Fruit fly (Drosophila melanogaster) whole organism, embryonic: ENCODE data around the gene CG42299.

ENCODE experiments used
- Atf-2 ChIP-seq: fragments of 200-800 bp; sonication (Bioruptor generic); optimal IDR thresholded peaks from 2 replicates; lab custom pipeline; 2016; ENCODE audit warnings: missing biosample characterization, missing genetic modification characterization
- Atf6 ChIP-seq: fragments of 200-800 bp; sonication (Bioruptor generic); IDR thresholded peaks from 2 replicates; pipeline ENCODE4 v1.3.6; 2022; ENCODE audit warnings: missing biosample characterization, missing genetic modification characterization
- CG10462 ChIP-seq: fragments of 200-800 bp; sonication (Bioruptor generic); optimal IDR thresholded peaks from 2 replicates; lab custom pipeline; 2016; ENCODE audit warnings: missing biosample characterization, missing genetic modification characterization
- CG11093 ChIP-seq: fragments of 200-800 bp; sonication (Bioruptor generic); IDR thresholded peaks from 3 replicates; pipeline ENCODE4 v1.3.6; 2022; ENCODE audit warnings: missing biosample characterization, missing genetic modification characterization
- CG11456 ChIP-seq: fragments of 200-800 bp; sonication (Bioruptor generic); IDR thresholded peaks from 3 replicates; pipeline ENCODE4 v1.3.6; 2022; ENCODE audit warnings: missing biosample characterization, missing genetic modification characterization
- CG14441 ChIP-seq: fragments of 200-800 bp; sonication (Bioruptor generic); IDR thresholded peaks from 2 replicates; pipeline ENCODE4 v1.3.6; 2022; ENCODE audit warnings: missing biosample characterization, missing genetic modification characterization
- CG17186 ChIP-seq: fragments of 200-800 bp; sonication (Bioruptor generic); optimal IDR thresholded peaks from 3 replicates; lab custom pipeline; 2017; ENCODE audit warnings: missing biosample characterization, missing genetic modification reagents, missing genetic modification characterization
- CG17361 ChIP-seq: fragments of 200-800 bp; sonication (Bioruptor generic); IDR thresholded peaks from 3 replicates; pipeline ENCODE4 v1.3.6; 2022; ENCODE audit warnings: missing biosample characterization, missing genetic modification characterization
- CG17912 ChIP-seq: fragments of 200-800 bp; sonication (Bioruptor generic); optimal IDR thresholded peaks from 2 replicates; lab custom pipeline; 2018; ENCODE audit warnings: missing biosample characterization, mild to moderate bottlenecking, missing genetic modification characterization
- CG18011 ChIP-seq: fragments of 200-800 bp; sonication (Bioruptor generic); optimal IDR thresholded peaks from 2 replicates; lab custom pipeline; 2017; ENCODE audit warnings: missing biosample characterization, missing genetic modification characterization, mild to moderate bottlenecking, moderate library complexity, missing genotype
- CG32532 ChIP-seq: fragments of 200-800 bp; sonication (Bioruptor generic); IDR thresholded peaks from 2 replicates; pipeline ENCODE4 v1.3.6; 2022; ENCODE audit warnings: missing biosample characterization, missing genetic modification characterization
- CG32767 ChIP-seq: fragments of 200-800 bp; sonication (Bioruptor generic); IDR thresholded peaks from 2 replicates; pipeline ENCODE4 v1.3.6; 2022; ENCODE audit warnings: missing biosample characterization, missing genetic modification characterization
- CG3847 ChIP-seq: fragments of 200-800 bp; sonication (Bioruptor generic); IDR thresholded peaks from 2 replicates; pipeline ENCODE4 v1.3.6; 2022; ENCODE audit warnings: missing biosample characterization, missing genetic modification characterization
- CG6683 ChIP-seq: fragments of 200-800 bp; sonication (Bioruptor generic); optimal IDR thresholded peaks from 2 replicates; lab custom pipeline; 2017; ENCODE audit warnings: missing biosample characterization, mild to moderate bottlenecking, missing genetic modification characterization, missing genetic modification reagents
- CG7839 ChIP-seq: fragments of 200-800 bp; sonication (Bioruptor generic); optimal IDR thresholded peaks from 3 replicates; lab custom pipeline; 2018; ENCODE audit warnings: missing biosample characterization, mild to moderate bottlenecking, missing genetic modification characterization, moderate library complexity
- CG7963 ChIP-seq: fragments of 200-800 bp; sonication (Bioruptor generic); IDR thresholded peaks from 3 replicates; pipeline ENCODE4 v1.3.6; 2022; ENCODE audit warnings: missing biosample characterization, missing genetic modification characterization; ENCODE audit not compliant: partially characterized antibody
- CG8089 ChIP-seq: fragments of 200-800 bp; sonication (Bioruptor generic); optimal IDR thresholded peaks from 3 replicates; lab custom pipeline; 2016; ENCODE audit warnings: missing biosample characterization, missing genetic modification characterization
- CG9609 ChIP-seq: fragments of 200-800 bp; sonication (Bioruptor generic); optimal IDR thresholded peaks from 3 replicates; lab custom pipeline; 2016; ENCODE audit warnings: missing biosample characterization, missing genetic modification characterization
- CHES-1-like ChIP-seq: fragments of 200-800 bp; sonication (Bioruptor generic); optimal IDR thresholded peaks from 2 replicates; lab custom pipeline; 2016; ENCODE audit warnings: missing biosample characterization, missing genetic modification characterization
- CkIIα-i1 ChIP-seq: fragments of 200-800 bp; sonication (Bioruptor generic); IDR thresholded peaks from 2 replicates; pipeline ENCODE4 v1.3.6; 2022; ENCODE audit warnings: missing biosample characterization, missing genetic modification characterization
- Deaf1 ChIP-seq: fragments of 200-800 bp; optimal IDR thresholded peaks from 3 replicates; lab custom pipeline; 2019; ENCODE audit warnings: missing biosample characterization, mild to moderate bottlenecking, missing genetic modification characterization, moderate library complexity
- Drgx ChIP-seq: fragments of 200-800 bp; sonication (Bioruptor generic); IDR thresholded peaks from 2 replicates; pipeline ENCODE4 v1.3.6; 2022; ENCODE audit warnings: missing biosample characterization, missing genetic modification characterization
- E2f1 ChIP-seq: fragments of 200-800 bp; sonication (Bioruptor generic); IDR thresholded peaks from 2 replicates; pipeline ENCODE4 v1.3.6; 2022; ENCODE audit warnings: missing biosample characterization, missing genetic modification characterization
- Hr3 ChIP-seq: fragments of 200-800 bp; sonication (Bioruptor generic); optimal IDR thresholded peaks from 3 replicates; lab custom pipeline; 2016; ENCODE audit warnings: missing biosample characterization, missing genetic modification characterization
- Max ChIP-seq: fragments of 200-800 bp; sonication (Bioruptor generic); optimal IDR thresholded peaks from 2 replicates; lab custom pipeline; 2016; ENCODE audit warnings: missing biosample characterization, mild to moderate bottlenecking, missing genetic modification characterization
- Meics ChIP-seq: fragments of 200-800 bp; sonication (Bioruptor generic); optimal IDR thresholded peaks from 2 replicates; lab custom pipeline; 2017; ENCODE audit warnings: missing biosample characterization, mild to moderate bottlenecking, missing genetic modification characterization
- NK7.1 ChIP-seq: fragments of 200-800 bp; sonication (Bioruptor generic); optimal IDR thresholded peaks from 3 replicates; lab custom pipeline; 2016; ENCODE audit warnings: missing biosample characterization, missing genetic modification characterization
- Neu2 ChIP-seq: fragments of 200-800 bp; sonication (Bioruptor generic); optimal IDR thresholded peaks from 3 replicates; lab custom pipeline; 2016; ENCODE audit warnings: missing biosample characterization, missing genetic modification characterization, borderline replicate concordance
- Ptx1 ChIP-seq: fragments of 200-800 bp; sonication (Bioruptor generic); IDR thresholded peaks from 2 replicates; pipeline ENCODE4 v1.3.6; 2022; ENCODE audit warnings: missing biosample characterization, missing genetic modification characterization
- Stat92E ChIP-seq, 3 experiments: fragments of >200 bp in 2 of 3; fragments of 200-800 bp in 1 of 3; sonication (Bioruptor generic) in 1 of 3; optimal IDR thresholded peaks; 2 replicates each; lab custom pipeline; 2017 to 2019; ENCODE audit warnings: missing biosample characterization in 3 of 3, missing genetic modification characterization in 3 of 3, mild to moderate bottlenecking in 1 of 3, moderate library complexity in 1 of 3
- ara ChIP-seq: fragments of 200-800 bp; sonication (Bioruptor generic); IDR thresholded peaks from 2 replicates; pipeline ENCODE4 v1.3.6; 2022; ENCODE audit warnings: missing biosample characterization, missing genetic modification characterization
- caup ChIP-seq: fragments of 200-800 bp; sonication (Bioruptor generic); optimal IDR thresholded peaks from 3 replicates; lab custom pipeline; 2017; ENCODE audit warnings: missing biosample characterization, mild to moderate bottlenecking, missing genetic modification characterization, moderate library complexity; ENCODE audit not compliant: severe bottlenecking
- corto ChIP-seq: fragments of 200-800 bp; sonication (Bioruptor generic); optimal IDR thresholded peaks from 2 replicates; lab custom pipeline; 2016; ENCODE audit warnings: missing biosample characterization, mild to moderate bottlenecking, missing genetic modification characterization, moderate library complexity
- dmrt11E ChIP-seq: fragments of 200-800 bp; sonication (Bioruptor generic); optimal IDR thresholded peaks from 3 replicates; lab custom pipeline; 2018; ENCODE audit warnings: missing biosample characterization, mild to moderate bottlenecking, missing genetic modification characterization, moderate library complexity
- gcm2 ChIP-seq: fragments of 200-800 bp; sonication (Bioruptor generic); optimal IDR thresholded peaks from 2 replicates; lab custom pipeline; 2016; ENCODE audit warnings: missing biosample characterization, missing genetic modification characterization
- knrl ChIP-seq: fragments of 200-800 bp; sonication (Bioruptor generic); IDR thresholded peaks from 3 replicates; pipeline ENCODE4 v1.3.6; 2022; ENCODE audit warnings: missing biosample characterization, missing genetic modification characterization; ENCODE audit not compliant: partially characterized antibody
- lov ChIP-seq, 2 experiments: fragments of 200-800 bp in 1 of 2; fragments of >200 bp in 1 of 2; sonication (Bioruptor generic) in 1 of 2; IDR thresholded peaks in 1 of 2; optimal IDR thresholded peaks in 1 of 2; 2 replicates in 1 of 2; 3 replicates in 1 of 2; pipeline versions ENCODE4 v1.3.6 to Lab custom; 2017 to 2022; ENCODE audit warnings: missing biosample characterization in 1 of 2, missing genetic modification characterization in 1 of 2
- pan ChIP-seq, 4 experiments: fragments of >200 bp in 3 of 4; fragments of 200-800 bp in 1 of 4; sonication (Bioruptor generic) in 1 of 4; optimal IDR thresholded peaks in 3 of 4; IDR thresholded peaks in 1 of 4; 2 replicates each; pipeline versions ENCODE4 v1.3.6 to Lab custom; 2017 to 2022; ENCODE audit warnings: missing biosample characterization in 2 of 4, missing genetic modification characterization in 2 of 4, mixed read lengths in 1 of 4
- pfk ChIP-seq: fragments of 200-800 bp; sonication (Bioruptor generic); optimal IDR thresholded peaks from 2 replicates; lab custom pipeline; 2018; ENCODE audit warnings: missing biosample characterization, mild to moderate bottlenecking, missing genetic modification characterization, moderate library complexity
- pho ChIP-seq: fragments of 200-800 bp; sonication (Bioruptor generic); optimal IDR thresholded peaks from 2 replicates; lab custom pipeline; 2016; ENCODE audit warnings: missing biosample characterization, missing genetic modification characterization
- phol ChIP-seq: fragments of 200-800 bp; sonication (Bioruptor generic); optimal IDR thresholded peaks from 3 replicates; lab custom pipeline; 2018; ENCODE audit warnings: missing biosample characterization, mild to moderate bottlenecking, missing genetic modification characterization, moderate library complexity
- prd ChIP-seq, 3 experiments: fragments of >200 bp in 2 of 3; fragments of 200-800 bp in 1 of 3; sonication (Bioruptor generic) in 1 of 3; optimal IDR thresholded peaks in 2 of 3; IDR thresholded peaks in 1 of 3; 2 replicates in 2 of 3; 3 replicates in 1 of 3; pipeline versions ENCODE4 v1.3.6 to Lab custom; 2017 to 2022; ENCODE audit warnings: missing biosample characterization in 1 of 3, missing genetic modification characterization in 1 of 3
- pros ChIP-seq: fragments of 200-800 bp; sonication (Bioruptor generic); optimal IDR thresholded peaks from 3 replicates; lab custom pipeline; 2019; ENCODE audit warnings: missing biosample characterization, mild to moderate bottlenecking, missing genetic modification characterization, moderate library complexity
- row ChIP-seq: fragments of 200-800 bp; sonication (Bioruptor generic); IDR thresholded peaks from 3 replicates; pipeline ENCODE4 v1.3.6; 2022; ENCODE audit warnings: missing biosample characterization, missing genetic modification characterization
- sens-2 ChIP-seq: fragments of 200-800 bp; sonication (Bioruptor generic); IDR thresholded peaks from 2 replicates; pipeline ENCODE4 v1.3.6; 2022; ENCODE audit warnings: missing biosample characterization, missing genetic modification characterization
- shn ChIP-seq: fragments of 200-800 bp; sonication (Bioruptor generic); optimal IDR thresholded peaks from 3 replicates; lab custom pipeline; 2016; ENCODE audit warnings: missing biosample characterization, missing genetic modification characterization
- sima ChIP-seq: fragments of 200-800 bp; sonication (Bioruptor generic); optimal IDR thresholded peaks from 2 replicates; lab custom pipeline; 2016; ENCODE audit warnings: missing biosample characterization, missing genetic modification characterization
- so ChIP-seq: fragments of 200-800 bp; sonication (Bioruptor generic); IDR thresholded peaks from 3 replicates; pipeline ENCODE4 v1.3.6; 2022; ENCODE audit warnings: missing biosample characterization, missing genetic modification characterization
- trem ChIP-seq: fragments of 200-800 bp; optimal IDR thresholded peaks from 3 replicates; lab custom pipeline; 2019; ENCODE audit warnings: missing biosample characterization, mild to moderate bottlenecking, missing genetic modification characterization, moderate library complexity

The CG42299 gene

DNA sequence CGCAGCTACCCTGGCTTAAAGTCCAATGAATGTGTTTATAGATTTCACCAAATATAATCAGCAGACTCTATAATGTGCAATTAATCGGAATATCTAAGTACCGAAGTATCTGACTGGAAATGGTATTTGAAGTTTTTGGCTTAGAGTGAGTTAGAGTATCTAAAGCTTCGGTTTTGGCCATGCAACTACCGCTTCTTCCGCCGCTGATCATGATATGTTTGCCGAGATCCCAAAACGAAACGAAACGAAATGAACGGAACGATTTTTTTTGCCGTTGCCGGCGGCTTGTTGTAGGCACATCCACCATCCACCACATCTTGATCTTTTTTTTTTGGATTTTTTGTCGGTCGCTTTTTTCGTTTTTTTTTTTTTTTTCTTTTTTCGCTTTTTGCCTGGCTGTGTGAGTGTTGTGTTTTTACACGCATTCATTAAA is 47.5 kb upstream of the CG42299 start (continued):
- TF ChIP-seq CG10462 (GFP tag; lab: Kevin White, UChicago) (peak; percentile 39), pfk (GFP tag; lab: Kevin White, UChicago) (peak; percentile 41), Neu2 (GFP tag; lab: Kevin White, UChicago) (no peak), Hr3 (peak; percentile 63), knrl (GFP tag; lab: Robert Waterston, UW) (no peak), Max (GFP tag; lab: Kevin White, UChicago) (no peak), Deaf1 (tag; lab: Kevin White, UChicago) (peak; percentile 61), sima (GFP tag; lab: Kevin White, UChicago) (no peak), CG11093 (GFP tag; lab: Robert Waterston, UW) (peak; percentile 79), Atf6 (peak; percentile 86), CkIIα-i1 (GFP tag; lab: Robert Waterston, UW) (peak; percentile 31), gcm2 (GFP tag; lab: Kevin White, UChicago) (peak; percentile 1), CG8089 (peak; percentile 61), corto (GFP tag; lab: Kevin White, UChicago) (peak; percentile 54), CG3847 (GFP tag; lab: Robert Waterston, UW) (peak; percentile 85), Atf-2 (GFP tag; lab: Kevin White, UChicago) (peak; percentile 42), CG6683 (GFP tag; lab: Kevin White, UChicago) (peak; percentile 40), pho (peak; percentile 58), E2f1 (GFP tag; lab: Robert Waterston, UW) (peak; percentile 77), CG18011 (GFP tag; lab: Kevin White, UChicago) (peak; percentile 32), CG17186 (GFP tag; lab: Kevin White, UChicago) (peak; percentile 12), caup (GFP tag; lab: Kevin White, UChicago) (peak; percentile 64), so (GFP tag; lab: Robert Waterston, UW) (peak; percentile 85), trem (no peak), CG9609 (GFP tag; lab: Kevin White, UChicago) (peak; percentile 57), lov (optimal IDR thresholded peaks at IDR 0.05; lab: Kevin White, UChicago) (no peak), lov (GFP tag; IDR thresholded peaks at IDR 0.05; lab: Robert Waterston, UW) (0 out of 3 replicates have a peak, but pooled peaks have one; percentile 40), CG17912 (GFP tag; lab: Kevin White, UChicago) (no peak), sens-2 (GFP tag; lab: Robert Waterston, UW) (peak; percentile 69), NK7.1 (GFP tag; lab: Kevin White, UChicago) (peak; percentile 52), pros (GFP tag; lab: Kevin White, UChicago) (no peak), Drgx (peak; percentile 87), CHES-1-like (GFP tag; lab: Kevin White, UChicago) (peak; percentile 64), dmrt11E (no peak), pan (optimal IDR thresholded peaks at IDR 0.05; lab: Kevin White, UChicago) (no peak), pan (GFP tag; optimal IDR thresholded peaks at IDR 0.05 in 1 of 2, IDR thresholded peaks at IDR 0.05 in 1 of 2) (peak in 1 of 2 experiments; percentile 90), shn (GFP tag; lab: Kevin White, UChicago) (peak; percentile 64), CG7963 (no peak), CG7839 (peak; percentile 85), row (GFP tag; lab: Robert Waterston, UW) (peak; percentile 89), CG32767 (GFP tag; lab: Robert Waterston, UW) (peak; percentile 74), Ptx1 (GFP tag; lab: Robert Waterston, UW) (peak; percentile 89), CG32532 (peak; percentile 89), Stat92E (GFP tag; optimal IDR thresholded peaks at IDR 0.05; lab: Kevin White, UChicago) (no peak), phol (peak; percentile 72), ara (GFP tag; lab: Robert Waterston, UW) (peak; percentile 77), CG11456 (GFP tag; lab: Robert Waterston, UW) (peak; percentile 91), CG14441 (peak; percentile 88), prd (optimal IDR thresholded peaks at IDR 0.05; lab: Kevin White, UChicago) (no peak), prd (GFP tag; IDR thresholded peaks at IDR 0.05; lab: Robert Waterston, UW) (peak; percentile 90), Meics (GFP tag; lab: Kevin White, UChicago) (peak; percentile 75), CG17361 (GFP tag; lab: Robert Waterston, UW) (peak; percentile 65)
